Worm (Caenorhabditis elegans) whole organism, late embryonic: Measurements from ENCODE around the gene pigq-1.

ENCODE experiments used
- C08G9.2 ChIP-seq: sonication (generic microtip); optimal IDR thresholded peaks from 2 replicates; lab custom pipeline; 2016; ENCODE audit warnings: mild to moderate bottlenecking, missing genetic modification characterization, moderate library complexity, missing compliant biosample characterization
- C38D4.7 ChIP-seq: fragments of 200-800 bp; sonication (Bioruptor generic); optimal IDR thresholded peaks from 2 replicates; lab custom pipeline; 2018; ENCODE audit warnings: mild to moderate bottlenecking, missing genetic modification characterization, moderate library complexity, missing compliant biosample characterization
- F13H6.1 ChIP-seq: sonication (generic microtip); optimal IDR thresholded peaks from 2 replicates; lab custom pipeline; 2016; ENCODE audit warnings: missing genetic modification characterization, missing compliant biosample characterization
- K09A11.1 ChIP-seq: sonication (generic microtip); optimal IDR thresholded peaks from 2 replicates; lab custom pipeline; 2017; ENCODE audit warnings: antibody characterized with exemption, mild to moderate bottlenecking, missing genetic modification characterization, missing compliant biosample characterization; ENCODE audit not compliant: insufficient read depth
- T23F11.4 ChIP-seq: fragments of 200-800 bp; sonication (Bioruptor generic); optimal IDR thresholded peaks from 2 replicates; lab custom pipeline; 2018; ENCODE audit warnings: mild to moderate bottlenecking, missing genetic modification characterization, missing compliant biosample characterization
- Y22D7AL.16 ChIP-seq: sonication (generic microtip); optimal IDR thresholded peaks from 2 replicates; lab custom pipeline; 2016; ENCODE audit warnings: missing genetic modification characterization, missing compliant biosample characterization
- ceh-2 ChIP-seq: sonication (generic microtip); optimal IDR thresholded peaks from 2 replicates; lab custom pipeline; 2016; ENCODE audit warnings: missing genotype, missing genetic modification characterization, missing compliant biosample characterization
- ceh-24 ChIP-seq: sonication (generic microtip); optimal IDR thresholded peaks from 2 replicates; lab custom pipeline; 2016; ENCODE audit warnings: mild to moderate bottlenecking, missing genetic modification characterization, missing compliant biosample characterization
- ceh-30 ChIP-seq: fragments of 150-350 bp; optimal IDR thresholded peaks from 2 replicates; lab custom pipeline; 2014; ENCODE audit warnings: missing biosample characterization, missing genetic modification characterization
- ceh-34 ChIP-seq: sonication (generic microtip); optimal IDR thresholded peaks from 2 replicates; lab custom pipeline; 2016; ENCODE audit warnings: mild to moderate bottlenecking, missing genetic modification characterization, missing compliant biosample characterization
- ceh-45 ChIP-seq: fragments of 200-800 bp; sonication (Bioruptor generic); IDR thresholded peaks from 2 replicates; pipeline ENCODE4 v1.3.6; 2022; ENCODE audit warnings: missing genetic modification reagents, missing genetic modification characterization, missing compliant biosample characterization
- ceh-48 ChIP-seq: sonication (generic microtip); optimal IDR thresholded peaks from 2 replicates; lab custom pipeline; 2016; ENCODE audit warnings: missing genetic modification characterization, inconsistent platforms, missing compliant biosample characterization
- ceh-6 ChIP-seq: fragments of 200-800 bp; sonication (Bioruptor generic); optimal IDR thresholded peaks from 2 replicates; lab custom pipeline; 2018; ENCODE audit warnings: mild to moderate bottlenecking, missing genetic modification characterization, missing compliant biosample characterization
- ceh-9 ChIP-seq: sonication (generic microtip); optimal IDR thresholded peaks from 2 replicates; lab custom pipeline; 2016; ENCODE audit warnings: mild to moderate bottlenecking, missing genetic modification characterization, inconsistent platforms, missing compliant biosample characterization
- dve-1 ChIP-seq: sonication (generic microtip); optimal IDR thresholded peaks from 2 replicates; lab custom pipeline; 2017; ENCODE audit warnings: antibody characterized with exemption, mild to moderate bottlenecking, missing genetic modification characterization, missing compliant biosample characterization
- eyg-1 ChIP-seq: sonication (generic microtip); optimal IDR thresholded peaks from 2 replicates; lab custom pipeline; 2016; ENCODE audit warnings: missing genotype, missing genetic modification characterization, missing compliant biosample characterization
- hlh-13 ChIP-seq: fragments of 200-800 bp; sonication (Bioruptor generic); optimal IDR thresholded peaks from 2 replicates; lab custom pipeline; 2018; ENCODE audit warnings: mild to moderate bottlenecking, missing genetic modification characterization, missing compliant biosample characterization
- hlh-15 ChIP-seq: sonication (generic microtip); optimal IDR thresholded peaks from 2 replicates; lab custom pipeline; 2016; ENCODE audit warnings: missing genetic modification characterization, missing compliant biosample characterization
- hlh-30 ChIP-seq: sonication (generic microtip); optimal IDR thresholded peaks from 2 replicates; lab custom pipeline; 2017; ENCODE audit warnings: antibody characterized with exemption, missing genetic modification characterization, missing compliant biosample characterization; ENCODE audit not compliant: insufficient read depth
- lin-11 ChIP-seq: fragments of 200-800 bp; sonication (Bioruptor generic); optimal IDR thresholded peaks from 2 replicates; lab custom pipeline; 2018; ENCODE audit warnings: mild to moderate bottlenecking, missing genetic modification characterization, missing compliant biosample characterization
- madf-2 ChIP-seq: sonication (generic microtip); optimal IDR thresholded peaks from 2 replicates; lab custom pipeline; 2017; ENCODE audit warnings: missing genetic modification characterization, missing compliant biosample characterization
- nfya-1 ChIP-seq: sonication (generic microtip); optimal IDR thresholded peaks from 2 replicates; lab custom pipeline; 2017; ENCODE audit warnings: missing genetic modification characterization, mild to moderate bottlenecking, missing compliant biosample characterization, antibody characterized with exemption, moderate library complexity
- nhr-11 ChIP-seq: fragments of 150-350 bp; optimal IDR thresholded peaks from 2 replicates; lab custom pipeline; 2014; ENCODE audit warnings: missing biosample characterization, missing genetic modification characterization
- nhr-232 ChIP-seq: sonication (generic microtip); optimal IDR thresholded peaks from 2 replicates; lab custom pipeline; 2016; ENCODE audit warnings: missing genetic modification characterization, missing compliant biosample characterization
- npax-4 ChIP-seq: sonication (generic microtip); optimal IDR thresholded peaks from 2 replicates; lab custom pipeline; 2016; ENCODE audit warnings: missing genetic modification characterization, missing compliant biosample characterization
- odd-2 ChIP-seq: sonication (generic microtip); optimal IDR thresholded peaks from 2 replicates; lab custom pipeline; 2017; ENCODE audit warnings: antibody characterized with exemption, mild to moderate bottlenecking, missing genetic modification characterization, missing compliant biosample characterization
- pag-3 ChIP-seq: sonication (generic microtip); optimal IDR thresholded peaks from 2 replicates; lab custom pipeline; 2016; ENCODE audit warnings: missing compliant biosample characterization, missing genetic modification characterization, borderline replicate concordance
- pax-1 ChIP-seq: fragments of 150-350 bp; optimal IDR thresholded peaks from 2 replicates; lab custom pipeline; 2014; ENCODE audit warnings: missing biosample characterization, missing genetic modification characterization
- pha-2 ChIP-seq: sonication (generic microtip); optimal IDR thresholded peaks from 2 replicates; lab custom pipeline; 2017; ENCODE audit warnings: mild to moderate bottlenecking, missing genetic modification characterization, missing compliant biosample characterization
- pqm-1 ChIP-seq: sonication (generic microtip); optimal IDR thresholded peaks from 2 replicates; lab custom pipeline; 2016; ENCODE audit warnings: missing genetic modification characterization, missing compliant biosample characterization
- ref-2 ChIP-seq: sonication (generic microtip); optimal IDR thresholded peaks from 2 replicates; lab custom pipeline; 2016; ENCODE audit warnings: missing genetic modification characterization, missing compliant biosample characterization
- sdc-2 ChIP-seq: sonication (generic microtip); optimal IDR thresholded peaks from 2 replicates; lab custom pipeline; 2016; ENCODE audit warnings: missing genotype, missing genetic modification characterization, missing compliant biosample characterization
- sox-2 ChIP-seq: fragments of 200-800 bp; sonication (Bioruptor generic); IDR thresholded peaks from 2 replicates; pipeline ENCODE4 v1.3.6; 2022; ENCODE audit warnings: missing genetic modification reagents, missing genetic modification characterization, missing compliant biosample characterization
- sox-4 ChIP-seq: sonication (generic microtip); optimal IDR thresholded peaks from 2 replicates; lab custom pipeline; 2017; ENCODE audit warnings: mild to moderate bottlenecking, missing genetic modification characterization, inconsistent platforms, missing compliant biosample characterization
- syd-9 ChIP-seq: sonication (generic microtip); optimal IDR thresholded peaks from 2 replicates; lab custom pipeline; 2016; ENCODE audit warnings: mild to moderate bottlenecking, missing genetic modification characterization, moderate library complexity, missing compliant biosample characterization
- tbx-7 ChIP-seq: sonication (generic microtip); optimal IDR thresholded peaks from 2 replicates; lab custom pipeline; 2016; ENCODE audit warnings: missing genotype, missing genetic modification characterization, missing compliant biosample characterization
- unc-3 ChIP-seq, 2 experiments: fragments of 200-800 bp in 1 of 2; sonication (Bioruptor generic) in 1 of 2; sonication (generic microtip) in 1 of 2; conservative IDR thresholded peaks in 1 of 2; optimal IDR thresholded peaks in 1 of 2; 2 replicates each; pipeline versions ENCODE4 v1.3.6 to Lab custom; 2016 to 2022; ENCODE audit warnings: missing compliant biosample characterization in 2 of 2, missing genetic modification characterization in 2 of 2, missing genetic modification reagents in 1 of 2
- unc-42 ChIP-seq: sonication (generic microtip); optimal IDR thresholded peaks from 2 replicates; lab custom pipeline; 2016; ENCODE audit warnings: missing genotype, missing genetic modification characterization, missing compliant biosample characterization
- zip-5 ChIP-seq: sonication (generic microtip); optimal IDR thresholded peaks from 2 replicates; lab custom pipeline; 2016; ENCODE audit warnings: missing genetic modification characterization, missing compliant biosample characterization
- ztf-16 ChIP-seq: sonication (generic microtip); optimal IDR thresholded peaks from 2 replicates; lab custom pipeline; 2017; ENCODE audit warnings: missing genetic modification characterization, missing compliant biosample characterization

The pigq-1 gene

DNA sequence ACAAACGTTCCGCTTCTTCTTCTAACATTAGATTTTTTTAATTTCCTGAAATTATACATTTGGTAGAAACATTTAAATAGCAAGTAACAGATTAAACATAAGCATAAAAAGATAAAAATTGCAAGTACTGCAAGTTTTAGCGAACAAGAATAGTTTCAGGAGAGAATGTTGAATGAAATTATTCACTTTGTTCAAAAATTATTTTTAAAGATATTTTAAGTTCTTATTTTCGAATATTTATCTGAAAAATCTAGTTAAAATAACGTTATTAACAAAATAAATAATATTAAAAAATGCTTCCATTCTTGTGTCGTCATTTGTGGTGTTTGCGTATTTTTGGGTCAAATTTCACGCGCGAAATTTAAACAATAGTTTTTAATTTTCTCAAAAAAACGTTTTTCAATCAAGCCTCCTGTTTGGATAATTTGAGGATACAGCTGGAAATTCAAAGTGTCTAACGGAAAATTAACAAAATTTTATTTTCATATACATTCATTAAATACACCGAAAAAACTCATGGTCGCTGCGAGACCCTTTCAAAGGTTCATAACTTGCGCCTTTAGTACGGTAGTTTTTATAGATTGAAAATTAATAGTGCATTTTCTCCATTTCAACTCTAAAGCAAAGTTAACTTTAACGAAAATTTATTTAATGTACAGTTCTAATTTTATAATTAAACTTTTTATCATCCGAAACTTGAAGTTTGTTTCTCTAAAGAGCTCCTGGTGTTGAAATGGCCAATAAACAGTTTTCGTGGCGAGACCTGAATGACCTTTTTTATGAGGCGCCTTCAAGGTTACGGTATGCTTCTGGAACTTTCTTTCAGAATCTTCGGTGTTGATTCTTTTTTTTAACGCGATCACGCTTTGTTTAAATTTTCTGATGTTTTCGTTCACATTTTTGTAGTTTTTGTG is 4.5 kb downstream of the pigq-1 start, which contains the start of gene skih-2:
Gene skih-2 (minus strand): TSS at position 51 of the 914 bp plus-strand sequence.
- TF ChIP-seq ceh-24 (tag; lab: Kevin White, UChicago) (no peak), tbx-7 (tag; lab: Kevin White, UChicago) (no peak), ceh-34 (tag; lab: Kevin White, UChicago) (peak; percentile 90), ceh-48 (no peak), ceh-9 (tag; lab: Kevin White, UChicago) (no peak), F13H6.1 (tag; lab: Kevin White, UChicago) (no peak), nfya-1 (peak; percentile 27)

DNA sequence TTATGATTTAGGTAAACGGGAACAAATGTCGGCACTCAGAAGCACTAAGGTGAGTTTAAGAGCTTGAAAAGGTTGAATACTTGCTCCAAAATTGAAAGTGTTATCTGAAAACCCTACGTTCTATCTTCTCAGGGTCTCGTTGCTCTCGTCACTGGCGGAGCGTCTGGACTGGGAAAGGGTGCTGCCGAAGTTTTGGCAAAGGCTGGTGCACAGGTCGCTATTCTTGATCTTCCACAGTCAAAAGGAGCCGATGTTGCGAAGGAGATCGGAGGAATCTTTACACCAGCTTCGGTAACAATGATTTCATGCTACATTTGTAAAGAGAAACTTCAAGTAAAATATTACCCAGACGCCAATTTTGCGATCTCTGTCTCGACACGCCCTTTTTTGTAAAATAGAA is 15.8 kb downstream of the pigq-1 start, which contains the start of gene ard-1:
Gene ard-1 (plus strand): TSS at position 12 of the 400 bp plus-strand sequence.
- TF ChIP-seq ceh-24 (tag; lab: Kevin White, UChicago) = no peak
- no peak for TF ChIP-seq ceh-34 (tag; lab: Kevin White, UChicago)
- TF ChIP-seq pax-1 (tag; lab: Kevin White, UChicago) = no peak
- TF ChIP-seq hlh-13 = no peak
- TF ChIP-seq pha-2 (tag; lab: Kevin White, UChicago) = no peak
- TF ChIP-seq sox-4 (tag; lab: Kevin White, UChicago) = no peak
- TF ChIP-seq T23F11.4 (GFP tag; lab: Kevin White, UChicago) = no peak
- TF ChIP-seq madf-2 = no peak
- no peak for TF ChIP-seq ztf-16 (tag; lab: Kevin White, UChicago)
- no peak for TF ChIP-seq eyg-1 (tag; lab: Kevin White, UChicago)
- no peak for TF ChIP-seq ceh-6 (GFP tag; lab: Kevin White, UChicago)
- no peak for TF ChIP-seq Y22D7AL.16 (tag; lab: Kevin White, UChicago)
- TF ChIP-seq ceh-9 (tag; lab: Kevin White, UChicago) = no peak
- no peak for TF ChIP-seq sdc-2 (tag; lab: Kevin White, UChicago)
- TF ChIP-seq sox-2 = no peak
- TF ChIP-seq pag-3 (tag; lab: Kevin White, UChicago) = no peak
- TF ChIP-seq ceh-2 = no peak
- no peak for TF ChIP-seq lin-11 (tag; lab: Kevin White, UChicago)
- TF ChIP-seq syd-9 (tag; lab: Kevin White, UChicago) = no peak

DNA sequence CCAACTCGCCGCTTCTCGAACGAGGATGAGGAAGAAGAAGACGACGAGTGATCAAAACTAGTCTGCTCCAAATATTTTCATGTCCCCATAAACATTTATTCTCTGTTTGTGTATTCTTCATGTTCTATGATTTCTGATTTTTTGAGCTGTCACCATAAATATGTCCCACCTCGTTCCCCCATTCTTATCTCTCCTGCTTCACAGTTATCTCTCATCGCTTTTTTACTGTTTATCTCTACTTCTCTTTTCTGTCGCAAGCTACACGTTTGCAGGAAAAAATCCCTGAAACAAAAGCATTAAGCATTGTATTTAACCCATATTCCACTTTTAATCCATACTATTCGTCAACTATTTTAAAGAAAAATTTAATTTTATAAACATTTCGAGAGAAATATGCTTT is 16.3 kb downstream of the pigq-1 start:
- TF ChIP-seq tbx-7 (tag; lab: Kevin White, UChicago) (no peak), ref-2 (tag; lab: Kevin White, UChicago) (no peak), nhr-11 (tag; lab: Kevin White, UChicago) (no peak), nhr-232 (no peak), ceh-30 (tag; lab: Kevin White, UChicago) (no peak), ceh-34 (tag; lab: Kevin White, UChicago) (no peak), hlh-30 (no peak)

DNA sequence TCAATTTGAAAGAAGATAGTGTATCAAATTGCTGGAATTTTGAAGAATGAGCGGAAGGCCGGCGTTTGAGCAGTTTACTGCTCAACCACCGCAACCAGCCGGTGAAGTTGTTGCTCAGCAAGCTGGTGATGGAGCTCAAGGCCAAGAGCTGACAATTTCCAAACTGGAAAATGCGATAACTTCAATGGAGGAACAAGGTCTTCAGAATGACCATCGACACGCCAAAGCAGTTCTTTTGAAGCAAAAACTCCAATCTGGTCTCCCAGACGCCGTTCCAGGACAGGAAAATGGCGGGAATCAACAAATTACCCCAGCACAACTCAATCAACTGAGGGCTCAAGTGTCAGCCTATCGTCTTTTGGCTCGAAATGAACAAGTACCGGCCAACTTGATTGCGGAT is 21.0 kb downstream of the pigq-1 start:
- no peak for TF ChIP-seq ceh-30 (tag; lab: Kevin White, UChicago)
- no peak for TF ChIP-seq C38D4.7 (GFP tag; lab: Kevin White, UChicago)
- no peak for TF ChIP-seq nhr-232
- TF ChIP-seq pag-3 (tag; lab: Kevin White, UChicago) = no peak
- no peak for TF ChIP-seq nfya-1
- TF ChIP-seq pqm-1 = no peak
- TF ChIP-seq ref-2 (tag; lab: Kevin White, UChicago) = no peak
- no peak for TF ChIP-seq ceh-48
- no peak for TF ChIP-seq syd-9 (tag; lab: Kevin White, UChicago)
- TF ChIP-seq dve-1 = no peak
- no peak for TF ChIP-seq ceh-45
- no peak for TF ChIP-seq hlh-15 (tag; lab: Kevin White, UChicago)
- no peak for TF ChIP-seq unc-3 (GFP tag; conservative IDR thresholded peaks at IDR 0.05; lab: Robert Waterston, UW)
- TF ChIP-seq unc-3 (tag; optimal IDR thresholded peaks at IDR 0.05; lab: Kevin White, UChicago) = no peak
- TF ChIP-seq odd-2 = no peak
- no peak for TF ChIP-seq C08G9.2
- no peak for TF ChIP-seq hlh-13
- no peak for TF ChIP-seq npax-4 (tag; lab: Kevin White, UChicago)
- no peak for TF ChIP-seq unc-42
- TF ChIP-seq zip-5 = no peak
- no peak for TF ChIP-seq K09A11.1
